Fruit fly (Drosophila melanogaster): ENCODE measurements around the gene CG11151.

The CG11151 gene

dm6 chrX:13748906-13749872 lies 9.6 kb downstream of the CG11151 start:
- TF ChIP-seq noc (tag; optimal IDR thresholded peaks at IDR 0.05): peak; percentile 82

- no peak for TF ChIP-seq noc (tag; optimal IDR thresholded peaks at IDR 0.05)
Measured at dm6 chrX:13749873-13750241, 10.3 kb downstream of the CG11151 start.

- TF ChIP-seq noc (tag; optimal IDR thresholded peaks at IDR 0.05): no peak
Measured at dm6 chrX:13752543-13753046, 13.1 kb downstream of the CG11151 start.

dm6 chrX:13753101-13753758 lies 13.7 kb downstream of the CG11151 start:
- no peak for TF ChIP-seq noc (tag; optimal IDR thresholded peaks at IDR 0.05)

dm6 chrX:13753775-13754174 lies 14.2 kb downstream of the CG11151 start:
- TF ChIP-seq noc (tag; optimal IDR thresholded peaks at IDR 0.05): no peak

- no peak for TF ChIP-seq noc (tag; optimal IDR thresholded peaks at IDR 0.05)
Measured at dm6 chrX:13754476-13754875, 14.9 kb downstream of the CG11151 start.

- TF ChIP-seq noc (tag; optimal IDR thresholded peaks at IDR 0.05): no peak
Measured at dm6 chrX:13755152-13755557, 15.6 kb downstream of the CG11151 start, which contains the start of gene Pdcd4. Gene Pdcd4 (minus strand): TSS chrX:13755406.

- peak; percentile 38 for TF ChIP-seq noc (tag; optimal IDR thresholded peaks at IDR 0.05)
Measured at dm6 chrX:13756776-13757312, 17.3 kb downstream of the CG11151 start, which contains the start of the genes CG32625 and Rtc1. Gene CG32625 (minus strand): TSS chrX:13756826. Gene Rtc1 (plus strand): TSS chrX:13757179.

- TF ChIP-seq noc (tag; optimal IDR thresholded peaks at IDR 0.05): no peak
Measured at dm6 chrX:13758989-13759549, 19.5 kb downstream of the CG11151 start, which contains the start of gene Yp3. Gene Yp3 (plus strand): TSS chrX:13759546.

dm6 chrX:13761762-13762371 lies 22.3 kb downstream of the CG11151 start:
- no peak for TF ChIP-seq noc (tag; optimal IDR thresholded peaks at IDR 0.05)

dm6 chrX:13762372-13762883 lies 22.9 kb downstream of the CG11151 start, which contains the start of gene rdgB:
Gene rdgB (plus strand): TSS chrX:13762752.
- TF ChIP-seq noc (tag; optimal IDR thresholded peaks at IDR 0.05): peak; percentile 14

dm6 chrX:13764397-13765119 lies 25.0 kb downstream of the CG11151 start:
- peak; percentile 48 for TF ChIP-seq noc (tag; optimal IDR thresholded peaks at IDR 0.05)

dm6 chrX:13765217-13765616 lies 25.7 kb downstream of the CG11151 start:
- no peak for TF ChIP-seq noc (tag; optimal IDR thresholded peaks at IDR 0.05)

dm6 chrX:13766495-13766894 lies 27.0 kb downstream of the CG11151 start:
- TF ChIP-seq noc (tag; optimal IDR thresholded peaks at IDR 0.05): no peak

Data from whole organism, larva.